Fruit fly (Drosophila melanogaster): ENCODE data around the gene Fit1.

Fit1 gene

dm6 chr3L:4132585-4132984 is 29.2 kb downstream of the Fit1 start:
- TF ChIP-seq CG1602 (GFP tag; optimal IDR thresholded peaks at IDR 0.05) (no peak), CG12219 (GFP tag; optimal IDR thresholded peaks at IDR 0.05) (no peak), sd (tag; optimal IDR thresholded peaks at IDR 0.05) (peak; percentile 59), lab (GFP tag; optimal IDR thresholded peaks at IDR 0.05) (no peak), CG3847 (GFP tag; IDR thresholded peaks at IDR 0.05) (no peak), fd64A (GFP tag; optimal IDR thresholded peaks at IDR 0.05) (no peak)

DNA sequence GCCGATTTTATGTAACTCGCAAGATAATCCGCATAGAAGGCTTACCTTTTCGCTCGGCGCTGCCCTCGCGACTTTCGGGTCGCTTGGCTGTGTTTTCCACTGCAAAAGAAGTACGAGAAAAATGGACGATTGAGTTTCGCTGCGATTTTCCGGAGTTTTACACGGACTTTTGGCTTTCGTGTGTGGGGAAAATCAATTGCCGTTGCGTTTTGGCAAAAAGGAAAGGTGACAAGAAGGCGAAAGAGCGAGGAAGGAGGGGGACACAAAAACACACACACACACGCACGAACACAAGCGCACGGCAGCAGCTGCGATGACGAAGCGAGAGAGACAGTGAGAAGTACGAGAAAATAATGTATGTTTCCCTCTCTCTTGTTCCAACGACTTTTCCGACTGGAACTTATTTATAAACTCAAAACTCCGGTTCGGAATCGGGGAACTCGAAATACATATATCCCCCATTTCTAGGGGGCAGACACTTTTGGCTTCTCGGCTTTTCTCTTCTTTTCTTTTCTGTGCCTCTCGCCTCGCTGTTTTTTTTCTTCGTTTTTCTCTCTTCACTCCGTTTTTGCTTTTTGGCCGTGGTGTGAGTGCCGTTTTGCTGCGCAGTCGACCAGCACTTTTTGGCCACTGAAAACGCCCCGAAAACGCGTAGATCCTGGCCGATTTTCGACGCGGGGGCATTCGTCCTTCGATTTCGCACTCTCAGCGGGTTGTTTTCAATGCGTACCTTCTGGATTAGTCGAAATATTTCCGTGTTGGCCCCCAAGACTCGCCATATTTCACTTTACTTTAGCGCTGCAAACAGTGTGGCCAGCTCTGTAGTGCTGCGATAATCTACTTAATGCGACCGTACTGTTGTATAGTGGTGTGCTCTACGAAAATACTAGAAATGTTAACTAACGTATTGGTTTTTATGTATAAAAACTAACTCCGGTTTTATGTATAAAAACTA is 30.6 kb downstream of the Fit1 start, which contains the start of gene ens:
Gene ens, minus strand, starts transcription at position 827 of the 955 bp plus-strand sequence.
- TF ChIP-seq Stat92E (GFP tag; optimal IDR thresholded peaks at IDR 0.05): peak in 1 of 3 experiments; percentile 76
- TF ChIP-seq CG16813 (GFP tag; IDR thresholded peaks at IDR 0.05; ENCODE audit: partially characterized antibody): no peak
- no peak for TF ChIP-seq Elba2 (GFP tag; optimal IDR thresholded peaks at IDR 0.05)
- TF ChIP-seq hb (GFP tag; IDR thresholded peaks at IDR 0.05; ENCODE audit: partially characterized antibody): no peak
- TF ChIP-seq gfzf (GFP tag; optimal IDR thresholded peaks at IDR 0.05): peak; percentile 91
- no peak for TF ChIP-seq bowl (GFP tag; IDR thresholded peaks at IDR 0.05)
- 0 out of 2 replicates have a peak, but pooled peaks have one; percentile 9 for TF ChIP-seq aop (GFP tag; IDR thresholded peaks at IDR 0.05)
- peak; percentile 20 for TF ChIP-seq CG17385 (GFP tag; optimal IDR thresholded peaks at IDR 0.05)
- peak; percentile 39 for TF ChIP-seq CG17186 (GFP tag; optimal IDR thresholded peaks at IDR 0.05)
- TF ChIP-seq CG12104 (GFP tag; optimal IDR thresholded peaks at IDR 0.05): no peak
- TF ChIP-seq CG9215 (GFP tag; IDR thresholded peaks at IDR 0.05): no peak
- TF ChIP-seq sug (tag; optimal IDR thresholded peaks at IDR 0.05): peak; percentile 36
- TF ChIP-seq nom (GFP tag; optimal IDR thresholded peaks at IDR 0.05): peak; percentile 66
- TF ChIP-seq CG18011 (GFP tag; optimal IDR thresholded peaks at IDR 0.05): no peak
- TF ChIP-seq Opbp (GFP tag; IDR thresholded peaks at IDR 0.05; ENCODE audit: partially characterized antibody): 0 out of 3 replicates have a peak, but pooled peaks have one; percentile 52
- TF ChIP-seq Adf1 (GFP tag; IDR thresholded peaks at IDR 0.05): peak; percentile 21; the same call in 1 of the 2 replicates
- TF ChIP-seq CG4707 (GFP tag; optimal IDR thresholded peaks at IDR 0.05): no peak
- TF ChIP-seq CG1233 (GFP tag; optimal IDR thresholded peaks at IDR 0.05): no peak
- no peak for TF ChIP-seq Bdp1 (GFP tag; optimal IDR thresholded peaks at IDR 0.05)
- TF ChIP-seq CG13624 (GFP tag; optimal IDR thresholded peaks at IDR 0.05): peak; percentile 33
- TF ChIP-seq stc (GFP tag; IDR thresholded peaks at IDR 0.05): no peak
- TF ChIP-seq repo (GFP tag; optimal IDR thresholded peaks at IDR 0.05): no peak
- peak; percentile 31 for TF ChIP-seq Sin3A (optimal IDR thresholded peaks at IDR 0.05)
- TF ChIP-seq CG10321 (GFP tag; IDR thresholded peaks at IDR 0.05): 0 out of 2 replicates have a peak, but pooled peaks have one; percentile 21
- no peak for TF ChIP-seq da (GFP tag; optimal IDR thresholded peaks at IDR 0.05)
- TF ChIP-seq stwl (tag; optimal IDR thresholded peaks at IDR 0.05): peak; percentile 38
- TF ChIP-seq CG8359 (GFP tag; optimal IDR thresholded peaks at IDR 0.05; ENCODE audit: borderline replicate concordance): peak; percentile 20
- TF ChIP-seq CG31388 (GFP tag; optimal IDR thresholded peaks at IDR 0.05): no peak
- TF ChIP-seq fd96Cb (tag; optimal IDR thresholded peaks at IDR 0.05): no peak
- TF ChIP-seq CG9797 (GFP tag; optimal IDR thresholded peaks at IDR 0.05): peak; percentile 91
- TF ChIP-seq CG4360 (GFP tag; IDR thresholded peaks at IDR 0.05): no peak
- TF ChIP-seq Dp (GFP tag; optimal IDR thresholded peaks at IDR 0.05): peak; percentile 48
- TF ChIP-seq CG34224 (GFP tag; IDR thresholded peaks at IDR 0.05; ENCODE audit: partially characterized antibody): 0 out of 3 replicates have a peak, but pooled peaks have one; percentile 29
- TF ChIP-seq Med (GFP tag): peak; percentile 64
- no peak for TF ChIP-seq CG8478 (optimal IDR thresholded peaks at IDR 0.05)
- peak; percentile 35; the same call in 1 of the 2 replicates for TF ChIP-seq Dref (GFP tag; IDR thresholded peaks at IDR 0.05)
- TF ChIP-seq CG10543 (GFP tag; optimal IDR thresholded peaks at IDR 0.05): peak; percentile 37
- no peak for TF ChIP-seq cwo (GFP tag; optimal IDR thresholded peaks at IDR 0.05)
- no peak for TF ChIP-seq dysf (GFP tag; IDR thresholded peaks at IDR 0.05)
- TF ChIP-seq insv (GFP tag; optimal IDR thresholded peaks at IDR 0.05): peak in 1 of 2 experiments; percentile 52
